Worm (Caenorhabditis elegans) whole organism, mixed stage, embryonic: ENCODE data around the gene clec-182.

Source experiments
- M03D4.4 ChIP-seq: sonication (generic microtip); optimal IDR thresholded peaks from 2 replicates; lab custom pipeline; 2017; ENCODE audit warnings: mild to moderate bottlenecking, missing genetic modification characterization, missing compliant biosample characterization
- lsy-2 ChIP-seq: fragments of 150-350 bp; optimal IDR thresholded peaks from 2 replicates; lab custom pipeline; 2014; ENCODE audit warnings: missing biosample characterization, missing genetic modification characterization

DNA sequence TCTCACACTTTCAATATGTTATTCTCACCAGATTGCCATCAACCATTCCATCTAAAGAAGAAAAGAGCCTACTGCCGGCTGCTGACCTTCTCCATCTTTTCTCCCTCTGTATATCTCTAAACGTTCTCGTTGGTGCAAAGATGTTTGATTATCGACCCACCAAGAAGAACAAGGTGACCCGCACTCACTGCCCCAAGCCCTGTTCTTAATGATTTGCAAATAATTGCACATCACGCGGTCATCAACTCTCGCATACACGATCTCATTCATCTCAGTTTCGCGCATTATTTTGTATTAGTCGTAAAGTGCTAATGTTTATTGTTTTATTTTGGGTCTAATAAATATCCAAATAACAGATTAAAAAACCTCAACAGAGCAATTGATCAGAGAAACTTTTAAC is 21.3 kb upstream of the clec-182 start:
- TF ChIP-seq M03D4.4 (no peak), lsy-2 (tag; lab: Kevin White, UChicago) (no peak)
